Fruit fly (Drosophila melanogaster): ENCODE measurements around the gene mRpL45.

DNA sequence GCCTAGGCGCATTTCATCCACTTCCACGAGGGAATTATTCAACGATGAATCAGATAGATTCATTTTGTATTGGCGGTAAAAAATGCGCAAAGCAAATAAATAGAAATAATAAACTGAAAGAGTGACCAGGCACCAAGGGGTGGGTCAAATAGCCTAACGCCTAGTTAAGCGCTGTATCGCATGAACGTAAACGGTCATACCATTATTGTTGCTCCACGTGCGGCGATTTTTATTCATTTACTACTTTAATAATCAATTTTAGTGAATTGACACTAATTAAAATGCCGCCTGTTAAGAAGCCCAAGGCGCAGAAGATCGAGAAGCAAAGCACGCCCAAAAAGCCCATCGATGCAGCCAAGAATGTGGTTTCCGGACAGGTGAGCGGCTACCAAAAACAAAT lies 33.7 kb upstream of the mRpL45 start, which contains the start of the genes CG33107 and CG6937:
- TF ChIP-seq rib (GFP tag; IDR thresholded peaks at IDR 0.05) = no peak
- no peak for TF ChIP-seq CG6689 (GFP tag; IDR thresholded peaks at IDR 0.05)
- TF ChIP-seq zen2 (GFP tag; IDR thresholded peaks at IDR 0.05; ENCODE audit: partially characterized antibody) = no peak
- TF ChIP-seq dmrt11E (tag; optimal IDR thresholded peaks at IDR 0.05) = no peak
- TF ChIP-seq CG7839 (tag; optimal IDR thresholded peaks at IDR 0.05) = no peak
- no peak for TF ChIP-seq ATbp (GFP tag; optimal IDR thresholded peaks at IDR 0.05)
- peak; percentile 47 for TF ChIP-seq Sin3A (optimal IDR thresholded peaks at IDR 0.05)
- no peak for TF ChIP-seq hth (optimal IDR thresholded peaks at IDR 0.05)
- TF ChIP-seq CG33213 (GFP tag; optimal IDR thresholded peaks at IDR 0.05) = no peak
- no peak for TF ChIP-seq CG8478 (optimal IDR thresholded peaks at IDR 0.05)
